Fruit fly (Drosophila melanogaster) whole organism, wandering third instar larva: Measurements from ENCODE around the gene CG34308.

Source experiments
- CG9705 ChIP-seq: fragments of 200-800 bp; sonication (Bioruptor generic); optimal IDR thresholded peaks from 2 replicates; lab custom pipeline; 2018; ENCODE audit warnings: missing biosample characterization, mild to moderate bottlenecking, missing genetic modification characterization
- GATAd ChIP-seq: sonication (Bioruptor generic); optimal IDR thresholded peaks from 2 replicates; lab custom pipeline; 2016; ENCODE audit warnings: missing biosample characterization, missing genetic modification characterization
- Jra ChIP-seq: sonication (Bioruptor generic); optimal IDR thresholded peaks from 2 replicates; lab custom pipeline; 2016; ENCODE audit warnings: missing biosample characterization, missing genetic modification characterization
- Vsx2 ChIP-seq: fragments of 200-300, 225-300 bp; sonication (Bioruptor generic); optimal IDR thresholded peaks from 2 replicates; lab custom pipeline; 2018; ENCODE audit warnings: missing biosample characterization, missing genetic modification characterization; ENCODE audit not compliant: partially characterized antibody
- usp ChIP-seq: fragments of >200 bp; optimal IDR thresholded peaks from 2 replicates; lab custom pipeline; 2017; ENCODE audit warnings: missing biosample characterization, missing genetic modification characterization

DNA sequence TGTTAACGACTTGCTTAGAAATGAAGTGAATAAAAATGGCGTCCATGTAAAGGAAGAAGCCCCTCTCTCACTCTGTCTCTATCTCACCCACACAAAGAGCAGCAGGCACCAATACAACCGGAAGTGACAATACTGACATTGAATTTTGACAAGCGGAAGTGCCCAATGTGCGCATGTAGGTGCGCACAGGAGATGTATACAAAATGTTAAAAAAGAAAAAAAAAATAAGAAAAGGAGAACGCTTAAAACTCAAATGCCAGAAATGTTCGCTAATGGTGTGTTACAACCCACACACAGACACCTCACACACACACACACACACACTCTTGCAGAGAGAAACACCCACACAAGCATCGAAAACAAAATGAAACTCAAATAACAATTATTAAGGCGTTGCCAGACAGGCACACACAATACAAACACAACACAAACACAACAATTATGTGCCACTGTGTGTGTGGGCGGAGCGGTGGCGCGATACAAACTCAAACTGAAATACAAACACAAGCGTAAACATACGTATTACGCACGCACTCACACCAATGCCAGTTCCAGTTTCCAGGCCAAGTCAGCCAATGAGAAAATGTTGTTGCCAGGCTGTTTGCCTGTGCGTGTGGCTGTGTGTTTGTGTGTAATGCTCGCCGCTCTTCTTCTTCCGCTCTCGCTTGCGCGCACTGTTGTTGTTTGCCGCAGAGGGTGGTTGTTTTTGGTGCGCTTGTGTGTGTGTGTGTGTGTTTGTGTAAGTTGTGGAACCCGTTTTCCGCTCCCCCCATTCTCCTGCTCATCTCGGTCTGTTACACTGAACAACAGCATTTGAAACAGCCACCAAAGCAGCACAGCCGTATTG lies 25.1 kb upstream of the CG34308 start:
- TF ChIP-seq GATAd (GFP tag; lab: Kevin White, UChicago) (no peak), usp (GFP tag; lab: Kevin White, UChicago) (no peak), Vsx2 (GFP tag; lab: Kevin White, UChicago) (peak; percentile 67), Jra (GFP tag; lab: Kevin White, UChicago) (peak; percentile 47), CG9705 (GFP tag; lab: Kevin White, UChicago) (no peak)
